Fruit fly (Drosophila melanogaster) whole organism, embryonic: ENCODE data around the gene CG15144.

ENCODE experiments used
- Asciz ChIP-seq: fragments of 200-800 bp; sonication (Bioruptor generic); optimal IDR thresholded peaks from 2 replicates; lab custom pipeline; 2017; ENCODE audit warnings: missing biosample characterization, mild to moderate bottlenecking, missing genetic modification characterization, missing genetic modification reagents
- BtbVII ChIP-seq: fragments of 200-800 bp; sonication (Bioruptor generic); optimal IDR thresholded peaks from 3 replicates; lab custom pipeline; 2017; ENCODE audit warnings: missing biosample characterization, mild to moderate bottlenecking, missing genetic modification characterization
- CG10274 ChIP-seq: fragments of 200-800 bp; sonication (Bioruptor generic); optimal IDR thresholded peaks from 3 replicates; lab custom pipeline; 2017; ENCODE audit warnings: missing biosample characterization, mild to moderate bottlenecking, missing genetic modification characterization
- CG10543 ChIP-seq: fragments of 200-800 bp; sonication (Bioruptor generic); optimal IDR thresholded peaks from 3 replicates; lab custom pipeline; 2017; ENCODE audit warnings: missing biosample characterization, mild to moderate bottlenecking, missing genetic modification characterization, moderate library complexity
- CG11398 ChIP-seq: fragments of 200-800 bp; sonication (Bioruptor generic); optimal IDR thresholded peaks from 2 replicates; lab custom pipeline; 2016; ENCODE audit warnings: missing biosample characterization, missing genetic modification characterization
- CG15011 ChIP-seq: fragments of 200-800 bp; sonication (Bioruptor generic); optimal IDR thresholded peaks from 3 replicates; lab custom pipeline; 2018; ENCODE audit warnings: missing biosample characterization, mild to moderate bottlenecking, missing genetic modification characterization
- CG15514 ChIP-seq: fragments of 200-800 bp; sonication (Bioruptor generic); optimal IDR thresholded peaks from 3 replicates; lab custom pipeline; 2017; ENCODE audit warnings: missing biosample characterization, missing genetic modification characterization, mild to moderate bottlenecking, moderate library complexity, missing genetic modification reagents
- CG17359 ChIP-seq: fragments of 200-800 bp; sonication (Bioruptor generic); optimal IDR thresholded peaks from 3 replicates; lab custom pipeline; 2018; ENCODE audit warnings: missing biosample characterization, mild to moderate bottlenecking, missing genetic modification characterization, moderate library complexity
- CG17568 ChIP-seq: fragments of 200-800 bp; sonication (Bioruptor generic); optimal IDR thresholded peaks from 2 replicates; lab custom pipeline; 2018; ENCODE audit warnings: missing biosample characterization, mild to moderate bottlenecking, missing genetic modification characterization, moderate library complexity
- CG18619 ChIP-seq: fragments of 200-800 bp; sonication (Bioruptor generic); optimal IDR thresholded peaks from 3 replicates; lab custom pipeline; 2017; ENCODE audit warnings: missing biosample characterization, mild to moderate bottlenecking, missing genetic modification characterization
- CG2712 ChIP-seq: fragments of 200-800 bp; optimal IDR thresholded peaks from 3 replicates; lab custom pipeline; 2019; ENCODE audit warnings: missing biosample characterization, mild to moderate bottlenecking, missing genetic modification characterization, moderate library complexity
- CG32767 ChIP-seq: fragments of 200-800 bp; sonication (Bioruptor generic); IDR thresholded peaks from 2 replicates; pipeline ENCODE4 v1.3.6; 2022; ENCODE audit warnings: missing biosample characterization, missing genetic modification characterization
- CG6689 ChIP-seq: fragments of 200-800 bp; sonication (Bioruptor generic); IDR thresholded peaks from 2 replicates; pipeline ENCODE4 v1.3.6; 2022; ENCODE audit warnings: missing biosample characterization, missing genetic modification characterization
- CG7928 ChIP-seq: fragments of 200-800 bp; sonication (Bioruptor generic); optimal IDR thresholded peaks from 2 replicates; lab custom pipeline; 2017; ENCODE audit warnings: missing biosample characterization, mild to moderate bottlenecking, missing genetic modification characterization
- CG8765 ChIP-seq: fragments of 200-800 bp; sonication (Bioruptor generic); IDR thresholded peaks from 2 replicates; pipeline ENCODE4 v1.3.6; 2022; ENCODE audit warnings: missing biosample characterization, missing genetic modification characterization
- CrebB ChIP-seq: fragments of 200-800 bp; sonication (Bioruptor generic); optimal IDR thresholded peaks from 3 replicates; lab custom pipeline; 2018; ENCODE audit warnings: missing biosample characterization, mild to moderate bottlenecking, missing genetic modification characterization
- Fer2 ChIP-seq: fragments of 200-800 bp; sonication (Bioruptor generic); optimal IDR thresholded peaks from 2 replicates; lab custom pipeline; 2018; ENCODE audit warnings: missing biosample characterization, mild to moderate bottlenecking, missing genetic modification characterization, moderate library complexity
- Fer3 ChIP-seq: fragments of 200-800 bp; sonication (Bioruptor generic); optimal IDR thresholded peaks from 2 replicates; lab custom pipeline; 2018; ENCODE audit warnings: missing biosample characterization, mild to moderate bottlenecking, missing genetic modification characterization, moderate library complexity
- HLH4C ChIP-seq: fragments of 200-800 bp; sonication (Bioruptor generic); IDR thresholded peaks from 3 replicates; pipeline ENCODE4 v1.3.6; 2022; ENCODE audit warnings: missing biosample characterization, missing genetic modification characterization; ENCODE audit not compliant: partially characterized antibody
- HLHmδ ChIP-seq: fragments of 200-800 bp; sonication (Bioruptor generic); optimal IDR thresholded peaks from 2 replicates; lab custom pipeline; 2018; ENCODE audit warnings: missing biosample characterization, mild to moderate bottlenecking, missing genetic modification characterization, moderate library complexity
- Hey ChIP-seq: fragments of 200-800 bp; sonication (Bioruptor generic); optimal IDR thresholded peaks from 3 replicates; lab custom pipeline; 2018; ENCODE audit warnings: missing biosample characterization, mild to moderate bottlenecking, missing genetic modification characterization
- NK7.1 ChIP-seq: fragments of 200-800 bp; sonication (Bioruptor generic); optimal IDR thresholded peaks from 3 replicates; lab custom pipeline; 2016; ENCODE audit warnings: missing biosample characterization, missing genetic modification characterization
- Rfx ChIP-seq: fragments of 200-800 bp; sonication (Bioruptor generic); IDR thresholded peaks from 2 replicates; pipeline ENCODE4 v1.3.6; 2022; ENCODE audit warnings: missing biosample characterization, missing genetic modification characterization
- Sry-β ChIP-seq: fragments of 200-800 bp; sonication (Bioruptor generic); optimal IDR thresholded peaks from 2 replicates; lab custom pipeline; 2018; ENCODE audit warnings: missing biosample characterization, mild to moderate bottlenecking, missing genetic modification characterization, moderate library complexity
- Stat92E ChIP-seq, 3 experiments: fragments of >200 bp in 2 of 3; fragments of 200-800 bp in 1 of 3; sonication (Bioruptor generic) in 1 of 3; optimal IDR thresholded peaks; 2 replicates each; lab custom pipeline; 2017 to 2019; ENCODE audit warnings: missing biosample characterization in 3 of 3, missing genetic modification characterization in 3 of 3, mild to moderate bottlenecking in 1 of 3, moderate library complexity in 1 of 3
- abd-A ChIP-seq: fragments of 200-800 bp; sonication (Bioruptor generic); optimal IDR thresholded peaks from 3 replicates; lab custom pipeline; 2019; ENCODE audit warnings: missing biosample characterization, mild to moderate bottlenecking, missing genetic modification characterization, moderate library complexity
- ac ChIP-seq: fragments of 200-800 bp; sonication (Bioruptor generic); optimal IDR thresholded peaks from 3 replicates; lab custom pipeline; 2017; ENCODE audit warnings: missing biosample characterization, mild to moderate bottlenecking, missing genetic modification characterization
- cg ChIP-seq: fragments of 200-800 bp; sonication (Bioruptor generic); optimal IDR thresholded peaks from 3 replicates; lab custom pipeline; 2019; ENCODE audit warnings: missing biosample characterization, mild to moderate bottlenecking, missing genetic modification characterization, moderate library complexity
- ci ChIP-seq: fragments of 200-800 bp; sonication (Bioruptor generic); IDR thresholded peaks from 3 replicates; pipeline ENCODE4 v1.3.6; 2022; ENCODE audit warnings: missing biosample characterization, missing genetic modification characterization
- dimm ChIP-seq: fragments of 200-800 bp; sonication (Bioruptor generic); IDR thresholded peaks from 2 replicates; pipeline ENCODE4 v1.3.6; 2022; ENCODE audit warnings: missing biosample characterization, missing genetic modification characterization
- fd3F ChIP-seq: fragments of 200-800 bp; sonication (Bioruptor generic); optimal IDR thresholded peaks from 2 replicates; lab custom pipeline; 2018; ENCODE audit warnings: missing biosample characterization, mild to moderate bottlenecking, missing genetic modification characterization, moderate library complexity
- hb ChIP-seq: fragments of 200-800 bp; sonication (Bioruptor generic); IDR thresholded peaks from 3 replicates; pipeline ENCODE4 v1.3.6; 2022; ENCODE audit warnings: missing biosample characterization, missing genetic modification characterization; ENCODE audit not compliant: partially characterized antibody
- lbe ChIP-seq: fragments of 200-800 bp; sonication (Bioruptor generic); optimal IDR thresholded peaks from 2 replicates; lab custom pipeline; 2016; ENCODE audit warnings: missing biosample characterization, mild to moderate bottlenecking, missing genetic modification characterization
- lola ChIP-seq, 3 experiments: fragments of >200 bp in 2 of 3; fragments of 200-800 bp in 1 of 3; sonication (Bioruptor generic) in 1 of 3; optimal IDR thresholded peaks; 2 replicates each; lab custom pipeline; 2017 to 2019; ENCODE audit warnings: missing biosample characterization in 3 of 3, missing genetic modification characterization in 3 of 3, mild to moderate bottlenecking in 1 of 3, moderate library complexity in 1 of 3
- nerfin-1 ChIP-seq: fragments of 200-800 bp; sonication (Bioruptor generic); optimal IDR thresholded peaks from 3 replicates; lab custom pipeline; 2019; ENCODE audit warnings: missing biosample characterization, mild to moderate bottlenecking, missing genetic modification characterization, moderate library complexity
- oc ChIP-seq: fragments of 200-800 bp; sonication (Bioruptor generic); optimal IDR thresholded peaks from 2 replicates; lab custom pipeline; 2018; ENCODE audit warnings: missing biosample characterization, mild to moderate bottlenecking, missing genetic modification characterization, moderate library complexity
- otp ChIP-seq: fragments of 200-800 bp; sonication (Bioruptor generic); IDR thresholded peaks from 3 replicates; pipeline ENCODE4, ENCODE4 v1.3.6; 2022; ENCODE audit warnings: missing biosample characterization, missing genetic modification characterization
- pros ChIP-seq: fragments of 200-800 bp; sonication (Bioruptor generic); optimal IDR thresholded peaks from 3 replicates; lab custom pipeline; 2019; ENCODE audit warnings: missing biosample characterization, mild to moderate bottlenecking, missing genetic modification characterization, moderate library complexity
- sens ChIP-seq: fragments of 200-800 bp; sonication (Bioruptor generic); peaks from one replicate; lab custom pipeline; 2016; ENCODE audit warnings: missing biosample characterization, missing genetic modification characterization
- sqz ChIP-seq: fragments of 200-800 bp; sonication (Bioruptor generic); optimal IDR thresholded peaks from 3 replicates; lab custom pipeline; 2018; ENCODE audit warnings: missing biosample characterization, mild to moderate bottlenecking, missing genetic modification characterization
- tgo ChIP-seq: fragments of 200-800 bp; sonication (Bioruptor generic); IDR thresholded peaks from 3 replicates; pipeline ENCODE4 v1.3.6; 2022; ENCODE audit warnings: missing biosample characterization, missing genetic modification characterization
- tin ChIP-seq: fragments of 200-800 bp; sonication (Bioruptor generic); optimal IDR thresholded peaks from 3 replicates; lab custom pipeline; 2016; ENCODE audit warnings: missing biosample characterization, missing genetic modification characterization
- toy ChIP-seq: fragments of 200-800 bp; sonication (Bioruptor generic); IDR thresholded peaks from 2 replicates; pipeline ENCODE4 v1.3.6; 2022; ENCODE audit warnings: missing biosample characterization, missing genetic modification characterization
- vfl ChIP-seq: fragments of 200-800 bp; sonication (Bioruptor generic); optimal IDR thresholded peaks from 2 replicates; lab custom pipeline; 2016; ENCODE audit warnings: missing biosample characterization, missing genetic modification characterization
- zfh2 ChIP-seq: fragments of 200-800 bp; sonication (Bioruptor generic); optimal IDR thresholded peaks from 2 replicates; lab custom pipeline; 2016; ENCODE audit warnings: missing biosample characterization, missing genetic modification characterization

The CG15144 gene

dm6 chr2L:17542661-17543278 lies 13.8 kb upstream of the CG15144 start (continued):
- peak; percentile 50 for TF ChIP-seq cg
- TF ChIP-seq ac (GFP tag; lab: Kevin White, UChicago) = no peak
- no peak for TF ChIP-seq Stat92E (GFP tag; optimal IDR thresholded peaks at IDR 0.05; lab: Kevin White, UChicago)
- no peak for TF ChIP-seq HLHmδ (GFP tag; lab: Kevin White, UChicago)
- 0 out of 2 replicates have a peak, but pooled peaks have one; percentile 6 for TF ChIP-seq Rfx (GFP tag; lab: Robert Waterston, UW)
- TF ChIP-seq pros (GFP tag; lab: Kevin White, UChicago) = peak; percentile 89
- peak; percentile 36 for TF ChIP-seq Hey (tag; lab: Kevin White, UChicago)
- no peak for TF ChIP-seq CG2712
- TF ChIP-seq hb (GFP tag; lab: Robert Waterston, UW) = peak; percentile 38; the same call in 1 of the 3 replicates
- no peak for TF ChIP-seq CG18619 (GFP tag; lab: Kevin White, UChicago)
- TF ChIP-seq vfl (GFP tag; lab: Kevin White, UChicago) = no peak
- TF ChIP-seq CG7928 = no peak
- no peak for TF ChIP-seq fd3F (GFP tag; lab: Kevin White, UChicago)
- TF ChIP-seq CG11398 = no peak
- no peak for TF ChIP-seq CG8765
- peak; percentile 94 for TF ChIP-seq nerfin-1 (tag; lab: Kevin White, UChicago)
- TF ChIP-seq ci (GFP tag; lab: Robert Waterston, UW) = 0 out of 3 replicates have a peak, but pooled peaks have one; percentile 45
- TF ChIP-seq CG15011 = no peak
- no peak for TF ChIP-seq sens (GFP tag; lab: Kevin White, UChicago)
- TF ChIP-seq oc = peak; percentile 53
- TF ChIP-seq CG17568 (GFP tag; lab: Kevin White, UChicago) = no peak

dm6 chr2L:17541106-17541505 lies 12.2 kb upstream of the CG15144 start:
- TF ChIP-seq Fer2 (no peak), sqz (peak; percentile 55), Asciz (GFP tag; lab: Kevin White, UChicago) (no peak), abd-A (tag; lab: Kevin White, UChicago) (no peak), oc (peak; percentile 74), CG17359 (tag; lab: Kevin White, UChicago) (no peak), pros (GFP tag; lab: Kevin White, UChicago) (peak; percentile 52), CG10543 (GFP tag; lab: Kevin White, UChicago) (no peak), BtbVII (no peak), cg (no peak), Sry-β (no peak), CG15514 (GFP tag; lab: Kevin White, UChicago) (no peak), HLH4C (GFP tag; lab: Robert Waterston, UW) (no peak), lola (GFP tag; optimal IDR thresholded peaks at IDR 0.05; lab: Kevin White, UChicago) (no peak), toy (GFP tag; lab: Robert Waterston, UW) (no peak), CG32767 (GFP tag; lab: Robert Waterston, UW) (0 out of 2 replicates have a peak, but pooled peaks have one; percentile 12), nerfin-1 (tag; lab: Kevin White, UChicago) (peak; percentile 25), tin (GFP tag; lab: Kevin White, UChicago) (no peak), NK7.1 (GFP tag; lab: Kevin White, UChicago) (no peak), CrebB (tag; lab: Kevin White, UChicago) (no peak), CG10274 (no peak), CG6689 (GFP tag; lab: Robert Waterston, UW) (no peak), tgo (no peak), otp (GFP tag; lab: Robert Waterston, UW) (no peak), dimm (GFP tag; lab: Robert Waterston, UW) (no peak), Fer3 (tag; lab: Kevin White, UChicago) (no peak), zfh2 (GFP tag; lab: Kevin White, UChicago) (no peak), lbe (no peak)
